Worm (Caenorhabditis elegans): ENCODE results near the gene puf-8.

puf-8 gene

ce11 chrII:7337469-7337893 is 39.4 kb upstream of the puf-8 start (continued):
- no peak for TF ChIP-seq ZK185.1 (tag; optimal IDR thresholded peaks at IDR 0.05; ENCODE audit: poor library complexity, severe bottlenecking)
- no peak for TF ChIP-seq aptf-3 (GFP tag; IDR thresholded peaks at IDR 0.05)
- no peak for TF ChIP-seq Y67H2A.10 (GFP tag; conservative IDR thresholded peaks at IDR 0.05)
- peak; percentile 96 for TF ChIP-seq nhr-80 (tag; optimal IDR thresholded peaks at IDR 0.05)
- no peak for TF ChIP-seq ceh-100 (GFP tag; IDR thresholded peaks at IDR 0.05)
- TF ChIP-seq lin-26 (GFP tag; IDR thresholded peaks at IDR 0.05) = peak; percentile 68; the same call in 1 of the 2 replicates
- no peak for TF ChIP-seq lsy-27 (tag; optimal IDR thresholded peaks at IDR 0.05; ENCODE audit: borderline replicate concordance, insufficient read depth)
- TF ChIP-seq nhr-120 (GFP tag; IDR thresholded peaks at IDR 0.05) = no peak
- peak; percentile 76 for TF ChIP-seq C06A6.2 (GFP tag; conservative IDR thresholded peaks at IDR 0.05)
- peak; percentile 91 for TF ChIP-seq hmg-1.2 (GFP tag; IDR thresholded peaks at IDR 0.05)
- TF ChIP-seq somi-1 (GFP tag; optimal IDR thresholded peaks at IDR 0.05) = peak; percentile 82
- TF ChIP-seq F33H1.4 (GFP tag; IDR thresholded peaks at IDR 0.05) = no peak
- no peak for TF ChIP-seq B0035.1 (tag; optimal IDR thresholded peaks at IDR 0.05)
- TF ChIP-seq egrh-3 (GFP tag; IDR thresholded peaks at IDR 0.05) = no peak
- TF ChIP-seq attf-5 (GFP tag; optimal IDR thresholded peaks at IDR 0.05) = peak; percentile 75
- peak; percentile 95 for TF ChIP-seq ztf-26 (tag; optimal IDR thresholded peaks at IDR 0.05)
- peak; percentile 88 for TF ChIP-seq B0336.3 (GFP tag; IDR thresholded peaks at IDR 0.05)
- TF ChIP-seq cebp-2 (GFP tag; IDR thresholded peaks at IDR 0.05) = no peak
- TF ChIP-seq ztf-3 (GFP tag; optimal IDR thresholded peaks at IDR 0.05) = no peak
- TF ChIP-seq nfya-1 (tag; optimal IDR thresholded peaks at IDR 0.05; ENCODE audit: borderline replicate concordance, insufficient read depth) = no peak
- peak; percentile 27 for TF ChIP-seq tbp1 (GFP tag; optimal IDR thresholded peaks at IDR 0.05)
- TF ChIP-seq ama-1 (optimal IDR thresholded peaks at IDR 0.05) = no peak
- no peak for TF ChIP-seq ama-1 (GFP tag; optimal IDR thresholded peaks at IDR 0.05)
- TF ChIP-seq mcd-1 (GFP tag; IDR thresholded peaks at IDR 0.05) = peak; percentile 45
- peak; percentile 64 for TF ChIP-seq ztf-22 (GFP tag; optimal IDR thresholded peaks at IDR 0.05)
- TF ChIP-seq ztf-28 (GFP tag; IDR thresholded peaks at IDR 0.05) = no peak
- no peak for TF ChIP-seq mes-4 (tag; optimal IDR thresholded peaks at IDR 0.05)
- TF ChIP-seq dpl-1 (GFP tag; optimal IDR thresholded peaks at IDR 0.05) = no peak
- no peak for TF ChIP-seq ztf-18 (tag; optimal IDR thresholded peaks at IDR 0.05)
- TF ChIP-seq let-607 (tag; optimal IDR thresholded peaks at IDR 0.05) = peak; percentile 42 to 60
- peak; percentile 22 for TF ChIP-seq F23B12.7 (tag; optimal IDR thresholded peaks at IDR 0.05; ENCODE audit: insufficient read depth)
- no peak for TF ChIP-seq madf-6 (GFP tag; IDR thresholded peaks at IDR 0.05)
- no peak for TF ChIP-seq lin-35 (GFP tag; optimal IDR thresholded peaks at IDR 0.05)
- TF ChIP-seq hrde-1 (tag; optimal IDR thresholded peaks at IDR 0.05; ENCODE audit: borderline replicate concordance) = no peak
- TF ChIP-seq rec-8 (tag; optimal IDR thresholded peaks at IDR 0.05) = no peak
- peak; percentile 8 for TF ChIP-seq ets-4 (GFP tag; optimal IDR thresholded peaks at IDR 0.05)
- no peak for TF ChIP-seq sdz-38 (tag; optimal IDR thresholded peaks at IDR 0.05)
- TF ChIP-seq egl-18 (GFP tag; IDR thresholded peaks at IDR 0.05) = no peak
- no peak for TF ChIP-seq B0019.2 (GFP tag; conservative IDR thresholded peaks at IDR 0.05)
- TF ChIP-seq Y53G8AR.9 (GFP tag; conservative IDR thresholded peaks at IDR 0.05) = no peak
- TF ChIP-seq dpff-1 (tag; optimal IDR thresholded peaks at IDR 0.05) = no peak
- TF ChIP-seq ekl-4 (GFP tag; IDR thresholded peaks at IDR 0.05) = no peak
- peak; percentile 82 for TF ChIP-seq chd-7 (tag; optimal IDR thresholded peaks at IDR 0.05)
- no peak for TF ChIP-seq athp-1 (tag; optimal IDR thresholded peaks at IDR 0.05)
- TF ChIP-seq gei-17 (GFP tag; optimal IDR thresholded peaks at IDR 0.05) = no peak
- TF ChIP-seq pbrm-1 (GFP tag; IDR thresholded peaks at IDR 0.05) = peak; percentile 49; the same call in 1 of the 2 replicates
- peak; percentile 66 for TF ChIP-seq die-1 (tag; optimal IDR thresholded peaks at IDR 0.05)
- peak; percentile 86 for TF ChIP-seq F22D6.2 (tag; optimal IDR thresholded peaks at IDR 0.05)
- TF ChIP-seq tbx-9 (tag; optimal IDR thresholded peaks at IDR 0.05; ENCODE audit: borderline replicate concordance) = no peak

All from whole organism, young adult.